Worm (Caenorhabditis elegans) whole organism, L3 larva: Measurements from ENCODE around the gene Y42A5A.1.
"Not testable (repeated sequence)": the region's sequence is repeated elsewhere in the genome, so short reads cannot be mapped to it uniquely, and the experiment has no call there.

Source experiments
- R02D3.7 ChIP-seq: fragments of 150-350 bp; optimal IDR thresholded peaks from 2 replicates; lab custom pipeline; 2014; ENCODE audit warnings: missing biosample characterization, missing genetic modification characterization
- ZK546.5 ChIP-seq: sonication (generic microtip); optimal IDR thresholded peaks from 2 replicates; lab custom pipeline; 2017; ENCODE audit warnings: missing biosample characterization, missing genetic modification characterization
- aly-2 ChIP-seq: fragments of 150-350 bp; optimal IDR thresholded peaks from 2 replicates; lab custom pipeline; 2014; ENCODE audit warnings: missing biosample characterization, missing genetic modification characterization
- ama-1 ChIP-seq: fragments of 150-350 bp; optimal IDR thresholded peaks from 2 replicates; lab custom pipeline; 2018
- ceh-16 ChIP-seq: sonication (generic microtip); optimal IDR thresholded peaks from 2 replicates; lab custom pipeline; 2017; ENCODE audit warnings: missing biosample characterization, missing genetic modification characterization
- ceh-28 ChIP-seq: fragments of 150-350 bp; optimal IDR thresholded peaks from 2 replicates; lab custom pipeline; 2014; ENCODE audit warnings: missing biosample characterization, missing genetic modification reagents, missing genetic modification characterization
- ceh-82 ChIP-seq: fragments of 150-350 bp; optimal IDR thresholded peaks from 2 replicates; lab custom pipeline; 2014; ENCODE audit warnings: missing biosample characterization, missing genetic modification characterization
- ceh-9 ChIP-seq: sonication (generic microtip); optimal IDR thresholded peaks from 2 replicates; lab custom pipeline; 2018; ENCODE audit warnings: missing biosample characterization, missing genetic modification characterization
- daf-12 ChIP-seq: fragments of 150-350 bp; optimal IDR thresholded peaks from 2 replicates; lab custom pipeline; 2014; ENCODE audit warnings: missing biosample characterization, missing genetic modification reagents, missing genetic modification characterization
- egl-27 ChIP-seq: sonication (generic microtip); optimal IDR thresholded peaks from 4 replicates; lab custom pipeline; 2017; ENCODE audit warnings: missing biosample characterization, missing genetic modification reagents, missing genetic modification characterization
- egl-5 ChIP-seq: fragments of 150-350 bp; optimal IDR thresholded peaks from 2 replicates; lab custom pipeline; 2017; ENCODE audit warnings: missing biosample characterization, missing genetic modification reagents, missing genetic modification characterization, inconsistent platforms
- elt-1 ChIP-seq: fragments of 150-350 bp; optimal IDR thresholded peaks from 2 replicates; lab custom pipeline; 2014; ENCODE audit warnings: missing biosample characterization, missing genetic modification characterization
- elt-2 ChIP-seq: sonication (generic microtip); optimal IDR thresholded peaks from 2 replicates; lab custom pipeline; 2016; ENCODE audit warnings: missing genetic modification reagents, mild to moderate bottlenecking, missing genetic modification characterization, missing compliant biosample characterization
- elt-3 ChIP-seq, 3 experiments: fragments of 150-350 bp in 1 of 3; sonication (generic microtip) in 2 of 3; optimal IDR thresholded peaks; 2 replicates in 2 of 3; 4 replicates in 1 of 3; lab custom pipeline; 2014 to 2017; ENCODE audit warnings: missing biosample characterization in 3 of 3, missing genetic modification characterization in 3 of 3
- eor-1 ChIP-seq, 2 experiments: fragments of 150-350 bp; optimal IDR thresholded peaks; 2 replicates each; lab custom pipeline; 2014 to 2018; ENCODE audit warnings: missing biosample characterization in 2 of 2, missing genetic modification characterization in 2 of 2
- fkh-10 ChIP-seq: sonication (generic microtip); optimal IDR thresholded peaks from 2 replicates; lab custom pipeline; 2017; ENCODE audit warnings: missing biosample characterization, missing genetic modification reagents, missing genetic modification characterization
- fkh-2 ChIP-seq: fragments of 150-350 bp; optimal IDR thresholded peaks from 2 replicates; lab custom pipeline; 2014; ENCODE audit warnings: missing biosample characterization, missing genetic modification reagents, missing genetic modification characterization
- fos-1 ChIP-seq: fragments of 150-350 bp; optimal IDR thresholded peaks from 2 replicates; lab custom pipeline; 2014; ENCODE audit warnings: missing biosample characterization, missing genetic modification characterization
- hmg-11 ChIP-seq: sonication (generic microtip); optimal IDR thresholded peaks from 2 replicates; lab custom pipeline; 2016; ENCODE audit warnings: missing genetic modification characterization, missing compliant biosample characterization
- jun-1 ChIP-seq: fragments of 150-350 bp; optimal IDR thresholded peaks from 2 replicates; lab custom pipeline; 2014; ENCODE audit warnings: missing biosample characterization, missing genetic modification reagents, missing genetic modification characterization
- lin-15B ChIP-seq: fragments of 150-350 bp; optimal IDR thresholded peaks from 2 replicates; lab custom pipeline; 2014; ENCODE audit warnings: missing biosample characterization, missing genetic modification characterization
- lin-39 ChIP-seq: fragments of 150-350 bp; optimal IDR thresholded peaks from 2 replicates; lab custom pipeline; 2018; ENCODE audit warnings: missing biosample characterization, missing genetic modification reagents, missing genetic modification characterization
- lsy-12 ChIP-seq: sonication (generic microtip); optimal IDR thresholded peaks from 2 replicates; lab custom pipeline; 2016; ENCODE audit warnings: mild to moderate bottlenecking, missing genetic modification characterization, missing compliant biosample characterization
- mdl-1 ChIP-seq: fragments of 150-350 bp; optimal IDR thresholded peaks from 2 replicates; lab custom pipeline; 2014; ENCODE audit warnings: missing biosample characterization, missing genetic modification characterization
- mml-1 ChIP-seq: fragments of 150-350 bp; sonication (generic microtip); optimal IDR thresholded peaks from 3 replicates; lab custom pipeline; 2014; ENCODE audit warnings: missing biosample characterization, missing genetic modification characterization
- nfya-1 ChIP-seq: sonication (generic microtip); optimal IDR thresholded peaks from 2 replicates; lab custom pipeline; 2017; ENCODE audit warnings: missing genetic modification characterization, mild to moderate bottlenecking, missing compliant biosample characterization, antibody characterized with exemption, moderate library complexity; ENCODE audit not compliant: insufficient read depth
- nhr-11 ChIP-seq: fragments of 150-350 bp; optimal IDR thresholded peaks from 2 replicates; lab custom pipeline; 2014; ENCODE audit warnings: missing biosample characterization, missing genetic modification characterization
- nhr-12 ChIP-seq: fragments of 150-350 bp; optimal IDR thresholded peaks from 2 replicates; lab custom pipeline; 2014; ENCODE audit warnings: missing biosample characterization, missing genetic modification characterization
- nhr-23 ChIP-seq: fragments of 150-350 bp; optimal IDR thresholded peaks from 2 replicates; lab custom pipeline; 2014; ENCODE audit warnings: missing biosample characterization, missing genetic modification reagents, missing genetic modification characterization
- nhr-237 ChIP-seq: fragments of 150-350 bp; optimal IDR thresholded peaks from 2 replicates; lab custom pipeline; 2014; ENCODE audit warnings: missing biosample characterization, missing genetic modification characterization
- nhr-25 ChIP-seq: sonication (generic microtip); optimal IDR thresholded peaks from 2 replicates; lab custom pipeline; 2017; ENCODE audit warnings: missing biosample characterization, missing genetic modification characterization
- nhr-28 ChIP-seq: fragments of 150-350 bp; optimal IDR thresholded peaks from 2 replicates; lab custom pipeline; 2014; ENCODE audit warnings: missing biosample characterization, missing genetic modification characterization
- nhr-43 ChIP-seq: sonication (generic microtip); optimal IDR thresholded peaks from 2 replicates; lab custom pipeline; 2016; ENCODE audit warnings: mild to moderate bottlenecking, missing genetic modification characterization, missing compliant biosample characterization; ENCODE audit not compliant: poor library complexity, severe bottlenecking
- nhr-67 ChIP-seq: fragments of 150-350 bp; optimal IDR thresholded peaks from 2 replicates; lab custom pipeline; 2014; ENCODE audit warnings: missing biosample characterization, missing genetic modification characterization
- nhr-76 ChIP-seq: fragments of 150-350 bp; sonication (generic microtip); optimal IDR thresholded peaks from 5 replicates; lab custom pipeline; 2014; ENCODE audit warnings: missing biosample characterization, missing genetic modification characterization
- nhr-77 ChIP-seq: fragments of 150-350 bp; optimal IDR thresholded peaks from 2 replicates; lab custom pipeline; 2014; ENCODE audit warnings: missing biosample characterization, missing genetic modification characterization
- pha-4 ChIP-seq: fragments of 150-350 bp; optimal IDR thresholded peaks from 2 replicates; lab custom pipeline; 2014; ENCODE audit warnings: missing biosample characterization, missing genetic modification reagents, missing genetic modification characterization
- pqm-1 ChIP-seq: fragments of 150-350 bp; optimal IDR thresholded peaks from 2 replicates; lab custom pipeline; 2017; ENCODE audit warnings: missing biosample characterization, missing genetic modification characterization, inconsistent platforms
- sea-2 ChIP-seq: fragments of 150-350 bp; sonication (generic microtip); optimal IDR thresholded peaks from 4 replicates; lab custom pipeline; 2014; ENCODE audit warnings: missing biosample characterization, missing genetic modification reagents, missing genetic modification characterization
- skn-1 ChIP-seq: fragments of 150-350 bp; optimal IDR thresholded peaks from 2 replicates; lab custom pipeline; 2014; ENCODE audit warnings: missing biosample characterization, missing genetic modification characterization
- snpc-4 ChIP-seq: fragments of 150-350 bp; optimal IDR thresholded peaks from 2 replicates; lab custom pipeline; 2014; ENCODE audit warnings: missing biosample characterization, missing genetic modification characterization
- tbx-2 ChIP-seq: sonication (generic microtip); optimal IDR thresholded peaks from 2 replicates; lab custom pipeline; 2016; ENCODE audit warnings: mild to moderate bottlenecking, missing genetic modification characterization, missing compliant biosample characterization
- unc-39 ChIP-seq: sonication (generic microtip); optimal IDR thresholded peaks from 4 replicates; lab custom pipeline; 2017; ENCODE audit warnings: missing biosample characterization, missing genetic modification characterization
- unc-62 ChIP-seq: fragments of 150-350 bp; sonication (generic microtip); optimal IDR thresholded peaks from 4 replicates; lab custom pipeline; 2014; ENCODE audit warnings: missing biosample characterization, missing genetic modification reagents, missing genetic modification characterization
- zag-1 ChIP-seq: fragments of 150-350 bp; optimal IDR thresholded peaks from 2 replicates; lab custom pipeline; 2014; ENCODE audit warnings: missing biosample characterization, missing genetic modification characterization
- ztf-11 ChIP-seq: fragments of 150-350 bp; optimal IDR thresholded peaks from 2 replicates; lab custom pipeline; 2014; ENCODE audit warnings: missing biosample characterization, missing genetic modification characterization
- ztf-4 ChIP-seq: fragments of 150-350 bp; optimal IDR thresholded peaks from 2 replicates; lab custom pipeline; 2014; ENCODE audit warnings: missing biosample characterization, missing genetic modification characterization

Gene Y42A5A.1

DNA sequence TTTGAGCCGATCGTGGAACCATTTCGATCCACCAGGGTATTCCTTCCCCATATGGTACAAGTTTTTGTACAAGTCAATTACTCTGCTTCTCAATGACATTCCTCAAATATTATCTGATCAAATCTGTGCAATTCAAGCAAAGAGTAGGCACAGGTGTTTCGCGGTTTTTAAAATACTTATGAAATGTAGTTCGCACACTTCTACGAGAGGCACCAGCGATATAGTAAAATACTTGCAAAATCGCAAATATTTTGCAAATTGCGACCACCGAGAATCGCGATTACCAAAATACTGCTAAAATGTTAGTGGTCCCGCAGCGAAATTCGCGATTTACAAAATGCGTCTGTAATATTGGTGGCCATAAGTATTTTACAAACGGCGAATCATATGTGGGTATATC is 21.9 kb downstream of the Y42A5A.1 start, which contains the start of gene Y42A5A.5:
TSS of gene Y42A5A.5 (minus strand) at position 101 of the 400 bp plus-strand sequence.
- TF ChIP-seq unc-39, nhr-25, zag-1 (tag; lab: Kevin White, UChicago): not testable (repeated sequence)

DNA sequence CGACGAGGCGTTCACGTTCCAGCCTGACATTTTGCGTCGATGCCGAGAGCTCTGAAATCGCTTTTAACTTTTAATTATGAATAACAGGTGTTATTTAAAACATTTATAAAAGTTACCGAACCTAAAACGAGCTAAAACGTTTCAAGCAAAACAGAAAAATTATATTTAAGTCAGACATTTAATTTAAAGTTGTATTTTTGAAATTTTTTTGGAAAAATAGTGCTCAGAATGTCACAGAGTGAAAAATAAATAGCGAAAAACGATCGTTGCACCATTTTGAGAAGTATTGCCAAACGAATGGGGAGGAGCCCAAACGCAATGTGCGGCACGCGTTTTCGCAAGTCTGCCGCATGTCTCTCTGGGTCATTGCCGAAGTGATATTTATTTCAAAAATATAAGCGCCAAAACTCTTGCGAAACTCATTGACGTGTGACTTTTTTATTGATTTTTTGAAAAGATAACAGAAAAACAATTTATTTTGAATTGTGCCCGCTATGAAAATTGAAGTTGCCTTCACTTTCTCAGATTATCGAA is 25.4 kb downstream of the Y42A5A.1 start, which contains the start of gene erfa-3:
TSS of gene erfa-3 (minus strand) at position 51 of the 534 bp plus-strand sequence.
- TF ChIP-seq nhr-237 (tag; lab: Kevin White, UChicago) = no peak
- no peak for TF ChIP-seq fkh-10 (GFP tag; lab: Kevin White, UChicago)
- no peak for TF ChIP-seq ceh-16 (tag; lab: Kevin White, UChicago)
- peak; percentile 51 for TF ChIP-seq nhr-23 (tag; lab: Kevin White, UChicago)
- TF ChIP-seq lin-39 = peak; percentile 57
- no peak for TF ChIP-seq elt-3 (tag; optimal IDR thresholded peaks at IDR 0.05; lab: Kevin White, UChicago)
- no peak for TF ChIP-seq elt-1
- TF ChIP-seq nhr-43 = peak; percentile 76
- peak; percentile 19 for TF ChIP-seq jun-1 (tag; lab: Kevin White, UChicago)
- TF ChIP-seq lsy-12 (tag; lab: Kevin White, UChicago) = peak; percentile 12
- peak; percentile 50 for TF ChIP-seq elt-2
- peak; percentile 55 for TF ChIP-seq nhr-25 (tag; lab: Kevin White, UChicago)
- TF ChIP-seq unc-62 = no peak
- TF ChIP-seq nhr-76 (tag; lab: Kevin White, UChicago) = no peak
- TF ChIP-seq egl-27 (tag; lab: Kevin White, UChicago) = no peak
- peak; percentile 38 for TF ChIP-seq skn-1 (tag; lab: Kevin White, UChicago)
- TF ChIP-seq nhr-67 = no peak
- no peak for TF ChIP-seq ceh-9 (tag; lab: Kevin White, UChicago)
- TF ChIP-seq aly-2 (tag; lab: Kevin White, UChicago) = no peak
- no peak for TF ChIP-seq nhr-77 (tag; lab: Kevin White, UChicago)
- TF ChIP-seq ceh-82 (tag; lab: Kevin White, UChicago) = no peak
- TF ChIP-seq pha-4 (tag; lab: Kevin White, UChicago) = peak; percentile 76
- TF ChIP-seq ama-1 (lab: Kevin White, UChicago) = no peak
- peak; percentile 91 for TF ChIP-seq hmg-11 (tag; lab: Kevin White, UChicago)
- no peak for TF ChIP-seq fkh-2 (tag; lab: Kevin White, UChicago)
- TF ChIP-seq daf-12 (tag; lab: Kevin White, UChicago) = no peak
- peak; percentile 36 for TF ChIP-seq lin-15B (tag; lab: Kevin White, UChicago)
- TF ChIP-seq zag-1 (tag; lab: Kevin White, UChicago) = no peak
- no peak for TF ChIP-seq fos-1
- no peak for TF ChIP-seq sea-2 (GFP tag; lab: Kevin White, UChicago)
- TF ChIP-seq tbx-2 (tag; lab: Kevin White, UChicago) = peak; percentile 32
- TF ChIP-seq nhr-12 (tag; lab: Kevin White, UChicago) = no peak
- TF ChIP-seq R02D3.7 (tag; lab: Kevin White, UChicago) = no peak
- TF ChIP-seq nfya-1 (tag; lab: Kevin White, UChicago) = peak; percentile 56
- TF ChIP-seq mdl-1 (tag; lab: Kevin White, UChicago) = no peak
- no peak for TF ChIP-seq ZK546.5
- TF ChIP-seq nhr-11 = no peak
- TF ChIP-seq ceh-28 (tag; lab: Kevin White, UChicago) = peak; percentile 63
- TF ChIP-seq egl-5 (tag; lab: Kevin White, UChicago) = peak; percentile 68
- TF ChIP-seq ztf-4 = no peak
- TF ChIP-seq ztf-11 (tag; lab: Kevin White, UChicago) = no peak
- TF ChIP-seq unc-39 (tag; lab: Kevin White, UChicago) = no peak
- TF ChIP-seq nhr-28 (tag; lab: Kevin White, UChicago) = no peak
- peak; percentile 12 for TF ChIP-seq pqm-1 (tag; lab: Kevin White, UChicago)
- no peak for TF ChIP-seq mml-1 (tag; lab: Kevin White, UChicago)
- peak; percentile 69 for TF ChIP-seq snpc-4 (tag; lab: Kevin White, UChicago)
- TF ChIP-seq eor-1 (tag; optimal IDR thresholded peaks at IDR 0.05; lab: Kevin White, UChicago) = no peak
